Fruit fly (Drosophila melanogaster) whole organism, larva: ENCODE measurements around the gene CG14625.
A peak's percentile ranks its signal among the peaks of the same experiment; 100 is the strongest.

Experiments used
- noc ChIP-seq: fragments of 200-800 bp; sonication (Bioruptor generic); optimal IDR thresholded peaks from 3 replicates; lab custom pipeline; 2019; ENCODE audit warnings: missing biosample characterization, mild to moderate bottlenecking, missing genetic modification characterization, moderate library complexity

The CG14625 gene

DNA sequence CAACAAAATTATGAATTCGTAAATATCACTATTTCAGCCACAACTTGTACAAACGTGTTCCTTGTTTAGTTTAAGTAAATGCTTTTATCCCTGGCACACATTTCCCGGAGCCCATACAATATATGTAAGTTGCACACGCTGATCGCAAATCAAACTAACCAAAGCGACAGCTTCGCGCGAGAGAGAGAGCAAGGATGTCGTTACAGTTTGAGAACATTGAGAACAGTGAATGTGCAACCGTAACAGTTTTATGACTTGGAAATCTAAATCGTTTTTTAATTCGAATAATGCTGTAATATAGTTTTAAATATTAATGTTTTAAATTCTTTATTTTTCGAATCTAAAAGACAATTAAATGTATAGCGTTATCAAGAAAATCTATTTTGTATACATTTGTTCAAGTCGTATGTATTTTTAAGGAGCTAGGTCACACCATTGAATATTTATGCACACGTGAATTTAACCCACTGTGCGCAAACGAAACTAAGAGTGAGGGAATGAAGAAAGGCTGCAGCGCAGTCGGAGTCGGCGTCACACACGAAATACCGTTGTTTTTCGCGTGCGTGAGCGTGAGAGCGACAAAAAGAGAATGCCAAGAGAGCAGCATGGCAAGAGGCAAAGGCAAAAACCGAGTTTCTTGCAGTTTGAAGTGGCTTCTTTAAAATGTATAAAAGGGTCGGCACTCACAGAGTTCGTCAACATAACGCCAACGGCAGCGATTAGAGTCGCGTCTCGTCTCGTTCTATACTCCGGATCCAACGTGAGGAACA, 10.1 kb downstream of the CG14625 start, which contains the start of gene CG11382:
TSS of gene CG11382 (plus strand) at position 720 of the 770 bp plus-strand sequence.
- TF ChIP-seq noc (tag; lab: Kevin White, UChicago): no peak

DNA sequence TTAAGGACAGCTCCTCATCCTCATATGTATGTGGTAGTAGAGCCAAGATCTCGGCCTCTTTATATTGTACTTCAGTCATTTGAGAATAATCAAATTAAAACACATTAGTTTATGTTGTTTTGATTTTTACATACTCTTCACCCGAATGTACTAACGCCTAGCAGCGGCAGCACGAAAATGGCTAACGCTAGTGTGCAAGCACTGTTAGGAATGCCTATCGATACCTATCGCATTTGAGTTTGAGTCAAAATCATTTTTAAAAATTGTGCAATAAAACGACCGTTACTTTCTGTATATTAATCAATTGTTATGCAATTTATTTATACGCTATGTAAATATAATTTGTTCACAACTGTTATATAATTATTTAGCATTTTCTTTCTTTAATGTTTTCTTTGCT, 15.7 kb downstream of the CG14625 start, which contains the start of gene CG11398:
TSS of gene CG11398 (minus strand) at position 157 of the 400 bp plus-strand sequence.
- TF ChIP-seq noc (tag; lab: Kevin White, UChicago): no peak

DNA sequence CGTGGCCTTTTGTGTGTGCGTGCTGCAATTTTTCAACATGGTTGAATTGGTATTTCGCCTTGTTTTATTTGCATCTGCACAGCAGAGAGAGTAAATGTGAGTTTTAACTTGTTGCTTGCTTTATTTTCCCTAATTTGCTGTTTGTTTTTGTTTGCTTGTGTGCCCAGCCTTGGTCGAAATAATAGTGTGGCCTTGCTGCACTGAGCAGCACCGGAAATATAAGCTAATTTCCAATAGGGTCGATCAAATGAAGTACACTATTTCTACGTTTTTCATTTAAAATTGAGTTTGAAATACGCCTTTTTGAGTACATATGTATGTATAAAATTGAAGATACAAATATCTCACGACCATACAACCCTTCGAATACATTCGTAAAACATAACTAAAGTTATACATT, 17.3 kb downstream of the CG14625 start:
- TF ChIP-seq noc (tag; lab: Kevin White, UChicago): no peak

DNA sequence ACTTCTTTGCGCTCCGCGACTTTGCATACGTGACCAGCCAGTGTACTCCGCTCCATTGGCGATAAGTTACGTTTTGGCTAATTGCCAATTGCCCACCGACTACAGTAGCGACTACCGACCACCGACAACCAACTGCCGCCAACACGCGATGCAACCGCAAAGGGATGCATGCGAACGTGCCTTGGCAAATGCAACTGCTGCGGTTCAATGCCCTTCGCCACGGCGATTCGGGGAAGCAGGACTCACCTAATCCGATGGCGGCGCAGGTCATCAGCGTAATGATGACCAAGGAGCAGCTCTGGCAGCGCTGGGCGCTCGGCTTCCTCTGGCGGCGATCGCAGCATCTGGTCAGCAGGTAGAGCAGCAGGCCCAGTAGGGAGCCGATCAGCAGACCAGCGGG, 26.5 kb downstream of the CG14625 start:
- TF ChIP-seq noc (tag; lab: Kevin White, UChicago): no peak

DNA sequence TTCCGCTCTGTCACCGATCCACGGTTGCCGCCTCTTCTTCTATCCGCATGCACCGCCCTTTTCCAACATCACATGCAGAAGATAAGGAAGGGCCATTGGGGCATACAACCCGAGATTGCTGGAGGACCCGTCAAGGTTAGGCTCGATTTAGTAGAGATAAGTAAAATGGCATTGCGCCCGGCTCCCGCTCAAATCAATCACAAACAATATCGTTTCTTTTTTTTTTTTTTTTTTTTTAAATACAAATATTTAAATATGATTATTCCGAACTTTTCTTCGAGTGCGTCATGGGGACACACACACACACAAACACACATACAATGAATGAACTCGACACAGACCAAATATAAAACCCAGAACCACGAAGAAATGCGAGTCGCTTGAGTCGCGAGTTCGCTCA, 29.8 kb downstream of the CG14625 start:
- no peak for TF ChIP-seq noc (tag; lab: Kevin White, UChicago)

DNA sequence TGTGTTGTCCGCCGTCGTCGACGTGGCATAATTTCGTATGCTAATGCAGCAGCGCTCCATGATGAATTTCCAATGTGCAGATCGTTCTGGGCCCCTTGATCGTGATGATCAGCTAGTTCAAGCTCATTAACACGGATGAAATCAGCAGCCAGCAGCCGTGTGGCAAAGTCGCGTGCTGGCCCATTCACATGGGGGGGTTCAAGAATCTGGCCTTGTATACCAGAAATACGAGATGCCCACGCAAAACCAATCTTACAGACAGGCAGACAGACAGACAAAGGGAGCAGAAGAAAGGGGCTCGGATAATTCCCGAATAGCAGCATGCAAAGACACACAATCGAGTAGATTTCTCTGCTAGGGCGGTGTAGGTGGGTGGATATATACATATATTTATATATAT, 30.2 kb downstream of the CG14625 start:
- no peak for TF ChIP-seq noc (tag; lab: Kevin White, UChicago)

DNA sequence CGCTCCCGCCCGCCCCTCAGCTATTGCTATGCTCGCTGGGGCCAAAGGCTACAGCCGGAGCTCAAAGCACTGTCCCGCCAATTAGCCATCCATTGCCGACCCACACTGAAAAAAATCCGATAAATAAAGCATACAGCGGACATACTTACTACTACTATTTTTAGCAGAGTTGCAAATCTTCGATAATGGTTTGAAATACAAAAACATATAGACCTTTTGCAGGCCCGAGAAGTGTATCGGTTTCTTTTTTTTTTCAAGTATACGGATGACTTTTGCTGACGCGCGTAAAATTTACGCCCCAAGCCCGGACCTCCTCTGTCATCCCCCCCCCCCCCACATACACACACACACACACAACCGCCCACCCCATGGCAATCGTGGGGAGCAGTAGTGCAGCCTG, 32.4 kb downstream of the CG14625 start:
- no peak for TF ChIP-seq noc (tag; lab: Kevin White, UChicago)

DNA sequence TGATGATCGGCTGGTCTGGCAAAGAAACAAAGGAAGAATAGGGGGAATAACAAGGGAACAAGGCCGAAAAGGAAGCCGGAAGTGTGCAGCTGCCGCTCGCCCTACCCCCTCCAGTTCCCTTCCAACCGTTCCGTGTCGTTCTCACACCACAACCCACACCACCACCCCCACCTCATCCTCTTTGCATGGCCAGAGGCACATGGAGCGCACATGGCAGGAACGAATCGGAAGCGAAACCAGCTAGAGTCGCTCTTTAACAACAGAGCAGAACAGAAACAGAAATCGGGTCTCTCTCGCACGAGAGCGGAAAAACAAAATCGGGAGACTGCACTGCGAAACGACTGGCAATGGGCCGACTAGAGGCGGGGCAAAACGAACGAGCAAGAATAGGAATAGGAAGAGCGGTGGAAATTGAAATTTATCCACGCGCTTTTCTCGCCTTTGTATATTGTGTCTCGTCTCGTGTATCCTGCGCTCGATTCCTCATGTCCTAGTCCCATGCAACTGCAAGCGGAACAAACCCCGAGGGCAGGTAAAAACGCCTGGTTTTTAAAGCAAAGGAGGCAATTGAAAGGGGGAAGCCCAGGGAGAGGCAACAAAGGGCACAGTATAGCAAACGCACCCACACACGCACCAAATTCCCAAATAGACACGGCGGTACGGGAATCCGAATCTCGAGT, 33.3 kb downstream of the CG14625 start:
- TF ChIP-seq noc (tag; lab: Kevin White, UChicago): no peak

DNA sequence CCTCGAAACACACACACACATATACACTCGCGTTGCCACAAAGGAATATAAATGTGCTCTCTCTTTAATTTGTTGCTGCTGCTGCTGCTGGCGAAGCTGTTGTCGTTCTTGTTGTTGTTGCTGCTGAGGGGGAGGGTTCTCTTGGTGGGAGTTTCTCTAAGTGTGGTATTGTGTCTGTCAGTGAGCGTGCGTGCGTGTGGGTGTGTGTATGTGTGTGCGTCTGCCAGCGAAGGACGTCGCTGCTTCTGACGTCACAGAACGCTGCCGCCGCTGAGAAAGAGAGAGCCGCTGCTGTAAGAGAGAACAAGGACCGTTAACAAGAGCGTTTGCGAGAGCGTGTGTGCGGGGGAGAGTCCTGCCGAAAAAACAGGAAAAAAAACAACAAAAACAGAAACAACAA, 34.6 kb downstream of the CG14625 start:
- TF ChIP-seq noc (tag; lab: Kevin White, UChicago): no peak

DNA sequence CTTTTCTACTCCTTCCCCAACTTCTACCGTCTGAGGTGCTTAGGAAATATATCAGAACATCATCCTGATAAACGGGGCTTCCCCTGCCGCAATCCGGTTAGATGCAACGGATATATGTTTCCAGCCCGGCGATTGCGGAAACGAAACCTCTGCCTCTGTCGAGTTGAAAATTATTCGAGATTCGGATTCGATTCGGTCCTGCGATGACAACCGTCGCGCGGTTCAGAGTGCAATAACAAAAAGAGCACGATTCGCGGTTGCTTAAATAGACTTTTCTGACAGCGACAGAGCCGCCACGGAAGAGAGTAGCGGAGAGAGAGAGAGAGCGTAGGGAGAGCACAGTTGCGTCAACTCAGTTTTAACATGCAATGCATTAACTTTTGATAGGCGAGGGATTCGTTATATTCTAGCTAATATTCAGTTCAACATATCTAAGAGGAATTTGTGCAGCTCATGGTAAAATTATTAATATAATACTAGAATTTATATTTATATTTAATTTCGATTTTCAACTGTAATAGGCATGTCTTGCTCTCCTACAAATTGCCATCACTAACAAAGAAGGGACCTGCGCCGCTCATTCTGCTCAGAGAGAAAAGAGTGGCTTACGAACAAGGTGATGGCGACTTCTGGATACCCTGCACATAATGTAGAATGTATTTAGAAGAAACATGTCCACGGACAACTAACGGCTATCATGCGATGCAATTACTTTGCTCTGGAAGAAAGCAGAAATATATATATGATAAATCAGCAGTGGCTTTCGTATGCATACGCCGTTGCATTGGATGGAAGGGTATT, 35.7 kb downstream of the CG14625 start:
- peak; percentile 82 for TF ChIP-seq noc (tag; lab: Kevin White, UChicago)

DNA sequence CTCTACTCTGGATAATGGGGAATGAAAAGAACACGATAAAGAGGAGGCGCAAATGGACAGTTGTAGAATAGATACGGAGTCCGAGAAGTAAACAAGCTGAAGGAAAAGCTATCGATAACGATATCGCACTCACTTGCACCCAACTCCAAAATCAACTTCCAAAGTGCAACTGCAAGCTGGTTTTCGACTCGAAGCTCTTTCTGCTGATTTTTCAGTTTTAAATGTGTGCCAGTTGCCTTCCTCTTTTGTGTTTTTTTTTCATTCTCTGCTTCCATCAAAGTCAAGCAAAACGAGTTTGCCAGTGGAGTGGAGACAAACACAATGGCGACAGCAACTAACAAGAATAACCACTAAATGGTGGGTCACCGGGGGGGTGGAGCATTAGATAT, 36.3 kb downstream of the CG14625 start:
- TF ChIP-seq noc (tag; lab: Kevin White, UChicago): no peak

DNA sequence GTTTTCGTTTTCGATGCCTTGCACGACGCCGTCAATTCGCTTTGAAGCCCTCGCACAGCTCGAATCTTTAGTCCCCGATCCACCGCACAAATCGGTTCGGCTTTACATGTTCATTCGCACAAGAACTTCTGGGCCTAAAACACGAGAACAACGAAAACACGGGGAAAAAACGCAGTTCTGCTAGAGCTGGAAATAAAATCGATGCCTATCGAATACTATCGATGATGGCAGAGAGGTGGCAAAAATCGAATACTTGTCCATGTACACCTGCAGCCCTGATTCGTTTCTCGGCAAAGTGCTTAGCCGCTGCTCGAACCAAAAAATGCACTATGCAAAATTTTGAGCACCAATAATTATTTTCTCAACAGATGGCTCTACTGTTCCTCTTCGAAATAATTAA, 37.1 kb downstream of the CG14625 start, which contains the start of gene CG3638:
TSS of gene CG3638 (minus strand) at position 210 of the 400 bp plus-strand sequence.
- TF ChIP-seq noc (tag; lab: Kevin White, UChicago): no peak

DNA sequence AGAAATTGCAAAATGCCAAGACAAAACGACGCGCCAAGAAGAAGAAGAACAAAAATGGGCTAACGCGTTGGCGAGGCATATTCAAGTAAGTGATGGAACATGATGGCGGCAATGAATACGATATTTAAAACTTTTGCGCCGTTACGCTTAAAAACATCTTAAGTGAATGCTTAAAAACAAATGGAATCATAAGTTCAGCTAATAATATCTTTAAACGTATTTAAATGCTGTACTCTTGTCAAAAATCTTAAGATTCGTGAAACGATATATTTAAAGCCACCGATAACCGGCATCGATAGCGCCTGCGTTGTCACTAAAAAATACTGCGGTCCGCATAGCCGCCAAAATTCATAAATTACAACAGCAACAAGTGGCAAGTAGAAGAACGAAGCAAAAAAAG, 40.5 kb downstream of the CG14625 start, which contains the start of gene CG11403:
TSS of gene CG11403 (minus strand) at position 53 of the 400 bp plus-strand sequence.
- peak; percentile 24 for TF ChIP-seq noc (tag; lab: Kevin White, UChicago)

DNA sequence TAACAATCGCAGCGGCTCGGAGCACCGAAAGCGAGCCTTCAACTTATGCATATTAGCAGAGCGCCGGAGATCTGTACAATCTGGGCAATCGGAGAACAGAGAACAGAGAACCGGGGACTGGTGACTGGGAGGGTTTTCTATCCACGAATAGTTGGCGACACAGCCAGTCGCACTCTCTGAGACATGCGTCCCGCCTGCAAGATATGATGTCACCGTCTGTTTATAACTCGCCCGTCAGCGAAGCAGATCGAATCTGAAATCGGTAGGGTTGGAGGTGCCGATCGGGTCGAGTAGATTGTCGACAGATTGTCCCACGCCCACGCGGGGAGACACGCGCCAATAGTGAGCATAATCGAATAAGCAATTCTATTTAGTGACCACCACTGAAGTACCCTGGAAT, 42.7 kb downstream of the CG14625 start:
- TF ChIP-seq noc (tag; lab: Kevin White, UChicago): no peak

DNA sequence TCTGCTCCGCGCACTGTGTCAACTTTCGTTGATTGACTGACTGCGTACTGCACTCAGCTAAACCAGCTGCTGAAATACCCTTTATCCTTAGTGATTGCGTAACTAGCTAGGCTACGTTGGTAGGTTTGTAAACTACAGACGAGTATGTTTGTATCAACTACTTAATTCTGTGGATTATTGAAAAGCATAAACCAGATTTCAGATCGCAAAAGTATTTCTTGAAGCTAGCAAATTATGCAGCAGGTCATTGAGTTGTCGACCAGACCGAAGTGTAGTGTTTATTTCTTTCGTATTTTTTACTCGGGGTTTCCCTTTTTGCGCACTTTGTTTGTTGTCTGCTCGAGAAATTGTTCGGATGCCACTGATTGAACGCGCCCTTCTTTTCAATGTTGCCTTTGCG, 49.4 kb downstream of the CG14625 start:
- no peak for TF ChIP-seq noc (tag; lab: Kevin White, UChicago)

DNA sequence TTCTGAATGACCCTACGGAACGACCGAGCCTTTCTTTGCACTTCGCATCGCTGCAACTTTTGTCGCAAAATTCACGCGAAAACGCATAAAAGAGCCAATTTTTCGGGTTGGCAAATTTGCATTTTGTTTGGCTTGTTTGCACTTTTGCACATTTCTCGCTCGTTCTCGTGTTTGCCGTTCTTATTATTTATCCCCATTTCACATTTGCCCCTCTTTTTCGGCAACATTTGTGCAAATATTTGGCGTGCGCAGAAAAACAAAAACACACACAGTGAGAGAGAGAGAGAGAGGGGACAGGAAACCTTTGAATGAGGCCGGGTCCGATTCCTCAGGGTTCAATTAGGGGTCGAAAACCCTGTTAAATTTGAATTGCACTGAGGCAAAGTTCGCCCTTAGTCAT, 50.3 kb downstream of the CG14625 start:
- no peak for TF ChIP-seq noc (tag; lab: Kevin White, UChicago)
